Fruit fly (Drosophila melanogaster) whole organism, embryonic: ENCODE results near the gene CG3198.
A peak's percentile ranks its signal among the peaks of the same experiment; 100 is the strongest.

ENCODE experiments used
- Atf-2 ChIP-seq: fragments of 200-800 bp; sonication (Bioruptor generic); optimal IDR thresholded peaks from 2 replicates; lab custom pipeline; 2016; ENCODE audit warnings: missing biosample characterization, missing genetic modification characterization
- Awh ChIP-seq: fragments of 200-800 bp; sonication (Bioruptor generic); IDR thresholded peaks from 2 replicates; pipeline ENCODE4, ENCODE4 v1.3.6; 2022; ENCODE audit warnings: missing biosample characterization, missing genetic modification characterization
- B-H1 ChIP-seq: fragments of 200-800 bp; sonication (Bioruptor generic); IDR thresholded peaks from 3 replicates; pipeline ENCODE4 v1.3.6; 2022; ENCODE audit warnings: missing biosample characterization, missing genetic modification characterization
- BEAF-32 ChIP-seq: fragments of 200-800 bp; sonication (Bioruptor generic); optimal IDR thresholded peaks from 3 replicates; lab custom pipeline; 2017; ENCODE audit warnings: missing biosample characterization, missing genetic modification characterization, mild to moderate bottlenecking, moderate library complexity, missing genetic modification reagents
- Bgb ChIP-seq: fragments of 200-800 bp; sonication (Bioruptor generic); IDR thresholded peaks from 2 replicates; pipeline ENCODE4 v1.3.6; 2022; ENCODE audit warnings: missing biosample characterization, missing genetic modification characterization; ENCODE audit not compliant: partially characterized antibody
- CG12104 ChIP-seq: fragments of 200-800 bp; sonication (Bioruptor generic); optimal IDR thresholded peaks from 3 replicates; lab custom pipeline; 2016; ENCODE audit warnings: missing biosample characterization, missing genetic modification characterization
- CG13287 ChIP-seq: fragments of 200-800 bp; sonication (Bioruptor generic); IDR thresholded peaks from 2 replicates; pipeline ENCODE4 v1.3.6; 2022; ENCODE audit warnings: missing biosample characterization, missing genetic modification characterization; ENCODE audit not compliant: partially characterized antibody
- CG17912 ChIP-seq: fragments of 200-800 bp; sonication (Bioruptor generic); optimal IDR thresholded peaks from 2 replicates; lab custom pipeline; 2018; ENCODE audit warnings: missing biosample characterization, mild to moderate bottlenecking, missing genetic modification characterization
- CG2116 ChIP-seq: fragments of 200-800 bp; sonication (Bioruptor generic); optimal IDR thresholded peaks from 3 replicates; lab custom pipeline; 2018; ENCODE audit warnings: missing biosample characterization, mild to moderate bottlenecking, missing genetic modification characterization
- CG2129 ChIP-seq: fragments of 200-800 bp; sonication (Bioruptor generic); IDR thresholded peaks from 2 replicates; pipeline ENCODE4 v1.3.6; 2022; ENCODE audit warnings: missing biosample characterization, missing genetic modification characterization; ENCODE audit not compliant: partially characterized antibody
- CG2678 ChIP-seq: fragments of 200-800 bp; sonication (Bioruptor generic); optimal IDR thresholded peaks from 3 replicates; lab custom pipeline; 2019; ENCODE audit warnings: missing biosample characterization, mild to moderate bottlenecking, missing genetic modification characterization, moderate library complexity
- CG30020 ChIP-seq: fragments of 200-800 bp; optimal IDR thresholded peaks from 2 replicates; lab custom pipeline; 2019; ENCODE audit warnings: missing biosample characterization, mild to moderate bottlenecking, missing genetic modification characterization, moderate library complexity
- CG33213 ChIP-seq: fragments of 200-800 bp; sonication (Bioruptor generic); optimal IDR thresholded peaks from 3 replicates; lab custom pipeline; 2016; ENCODE audit warnings: missing biosample characterization, missing genetic modification characterization
- CG34376 ChIP-seq: fragments of 200-800 bp; sonication (Bioruptor generic); optimal IDR thresholded peaks from 2 replicates; lab custom pipeline; 2018; ENCODE audit warnings: missing biosample characterization, mild to moderate bottlenecking, missing genetic modification characterization
- CG3847 ChIP-seq: fragments of 200-800 bp; sonication (Bioruptor generic); IDR thresholded peaks from 2 replicates; pipeline ENCODE4 v1.3.6; 2022; ENCODE audit warnings: missing biosample characterization, missing genetic modification characterization
- CG4854 ChIP-seq: fragments of 200-800 bp; sonication (Bioruptor generic); optimal IDR thresholded peaks from 2 replicates; lab custom pipeline; 2016; ENCODE audit warnings: missing biosample characterization, missing genetic modification characterization, inconsistent platforms
- CG5953 ChIP-seq: fragments of 200-800 bp; sonication (Bioruptor generic); IDR thresholded peaks from 2 replicates; pipeline ENCODE4 v1.3.6; 2022; ENCODE audit warnings: missing biosample characterization, missing genetic modification characterization
- CG6791 ChIP-seq: fragments of 200-800 bp; sonication (Bioruptor generic); IDR thresholded peaks from 3 replicates; pipeline ENCODE4 v1.3.6; 2022; ENCODE audit warnings: missing biosample characterization, missing genetic modification characterization; ENCODE audit not compliant: partially characterized antibody
- CG8924 ChIP-seq: fragments of 200-800 bp; optimal IDR thresholded peaks from 3 replicates; lab custom pipeline; 2019; ENCODE audit warnings: missing biosample characterization, mild to moderate bottlenecking, missing genetic modification characterization, moderate library complexity
- Dref ChIP-seq: fragments of 200-800 bp; sonication (Bioruptor generic); IDR thresholded peaks from 2 replicates; pipeline ENCODE4 v1.3.6; 2022; ENCODE audit warnings: missing biosample characterization, missing genetic modification characterization
- E2f1 ChIP-seq: fragments of 200-800 bp; sonication (Bioruptor generic); IDR thresholded peaks from 2 replicates; pipeline ENCODE4 v1.3.6; 2022; ENCODE audit warnings: missing biosample characterization, missing genetic modification characterization
- Gsc ChIP-seq: fragments of 200-800 bp; sonication (Bioruptor generic); IDR thresholded peaks from 2 replicates; pipeline ENCODE4 v1.3.6; 2022; ENCODE audit warnings: missing biosample characterization, missing genetic modification characterization
- HmgZ ChIP-seq: fragments of 200-800 bp; sonication (Bioruptor generic); optimal IDR thresholded peaks from 2 replicates; lab custom pipeline; 2018; ENCODE audit warnings: missing biosample characterization, mild to moderate bottlenecking, missing genetic modification characterization
- Mad ChIP-seq: fragments of 200-800 bp; sonication (Bioruptor generic); optimal IDR thresholded peaks from 2 replicates; lab custom pipeline; 2016; ENCODE audit warnings: missing biosample characterization, missing genetic modification characterization
- Ptx1 ChIP-seq: fragments of 200-800 bp; sonication (Bioruptor generic); IDR thresholded peaks from 2 replicates; pipeline ENCODE4 v1.3.6; 2022; ENCODE audit warnings: missing biosample characterization, missing genetic modification characterization
- Spps ChIP-seq: fragments of 200-800 bp; sonication (Bioruptor generic); optimal IDR thresholded peaks from 2 replicates; lab custom pipeline; 2018; ENCODE audit warnings: missing biosample characterization, mild to moderate bottlenecking, missing genetic modification characterization
- Stat92E ChIP-seq, 3 experiments: fragments of >200 bp in 2 of 3; fragments of 200-800 bp in 1 of 3; sonication (Bioruptor generic) in 1 of 3; optimal IDR thresholded peaks; 2 replicates each; lab custom pipeline; 2017 to 2019; ENCODE audit warnings: missing biosample characterization in 3 of 3, missing genetic modification characterization in 3 of 3, mild to moderate bottlenecking in 1 of 3, moderate library complexity in 1 of 3
- Usf ChIP-seq: fragments of 200-800 bp; sonication (Bioruptor generic); optimal IDR thresholded peaks from 2 replicates; lab custom pipeline; 2017; ENCODE audit warnings: missing genotype, missing biosample characterization, missing genetic modification characterization
- Xbp1 ChIP-seq: fragments of 200-800 bp; sonication (Bioruptor generic); optimal IDR thresholded peaks from 3 replicates; lab custom pipeline; 2016; ENCODE audit warnings: missing biosample characterization, mild to moderate bottlenecking, missing genetic modification characterization
- YL-1 ChIP-seq: fragments of 200-800 bp; sonication (Bioruptor generic); optimal IDR thresholded peaks from 3 replicates; lab custom pipeline; 2017; ENCODE audit warnings: missing biosample characterization, mild to moderate bottlenecking, missing genetic modification characterization
- ac ChIP-seq: fragments of 200-800 bp; sonication (Bioruptor generic); optimal IDR thresholded peaks from 3 replicates; lab custom pipeline; 2017; ENCODE audit warnings: missing biosample characterization, mild to moderate bottlenecking, missing genetic modification characterization
- ap ChIP-seq: fragments of 200-800 bp; sonication (Bioruptor generic); IDR thresholded peaks from 2 replicates; pipeline ENCODE4 v1.3.6; 2022; ENCODE audit warnings: missing biosample characterization, missing genetic modification characterization
- croc ChIP-seq: fragments of 200-800 bp; sonication (Bioruptor generic); conservative IDR thresholded peaks from 3 replicates; pipeline ENCODE4 v1.3.6; 2022; ENCODE audit warnings: missing biosample characterization, missing genetic modification characterization
- en ChIP-seq: fragments of 200-800 bp; sonication (Bioruptor generic); optimal IDR thresholded peaks from 2 replicates; lab custom pipeline; 2016; ENCODE audit warnings: missing biosample characterization, missing genetic modification characterization
- exex ChIP-seq: fragments of 200-800 bp; sonication (Bioruptor generic); optimal IDR thresholded peaks from 4 replicates; lab custom pipeline; 2018; ENCODE audit warnings: missing biosample characterization, mild to moderate bottlenecking, missing genetic modification characterization, moderate library complexity
- fd102C ChIP-seq: fragments of 200-800 bp; sonication (Bioruptor generic); optimal IDR thresholded peaks from 2 replicates; lab custom pipeline; 2018; ENCODE audit warnings: missing biosample characterization, mild to moderate bottlenecking, missing genetic modification characterization, moderate library complexity
- ind ChIP-seq: fragments of 200-800 bp; sonication (Bioruptor generic); optimal IDR thresholded peaks from 3 replicates; lab custom pipeline; 2016; ENCODE audit warnings: missing biosample characterization, missing genetic modification characterization
- kah ChIP-seq: fragments of 200-800 bp; sonication (Bioruptor generic); optimal IDR thresholded peaks from 2 replicates; lab custom pipeline; 2018; ENCODE audit warnings: missing biosample characterization, mild to moderate bottlenecking, missing genetic modification characterization
- kay ChIP-seq: fragments of 200-800 bp; sonication (Bioruptor generic); optimal IDR thresholded peaks from 2 replicates; lab custom pipeline; 2016; ENCODE audit warnings: missing biosample characterization, missing genetic modification characterization
- lola ChIP-seq, 3 experiments: fragments of >200 bp in 2 of 3; fragments of 200-800 bp in 1 of 3; sonication (Bioruptor generic) in 1 of 3; optimal IDR thresholded peaks; 2 replicates each; lab custom pipeline; 2017 to 2019; ENCODE audit warnings: missing biosample characterization in 3 of 3, missing genetic modification characterization in 3 of 3, mild to moderate bottlenecking in 1 of 3, moderate library complexity in 1 of 3
- luna ChIP-seq: fragments of 200-800 bp; sonication (Bioruptor generic); optimal IDR thresholded peaks from 2 replicates; lab custom pipeline; 2016; ENCODE audit warnings: missing biosample characterization, missing genetic modification characterization
- nerfin-1 ChIP-seq: fragments of 200-800 bp; sonication (Bioruptor generic); optimal IDR thresholded peaks from 3 replicates; lab custom pipeline; 2019; ENCODE audit warnings: missing biosample characterization, mild to moderate bottlenecking, missing genetic modification characterization, moderate library complexity
- peb ChIP-seq: fragments of 200-800 bp; sonication (Bioruptor generic); IDR thresholded peaks from 2 replicates; pipeline ENCODE4 v1.3.6; 2022; ENCODE audit warnings: missing biosample characterization, missing genetic modification characterization
- ssp ChIP-seq: fragments of 200-800 bp; sonication (Bioruptor generic); IDR thresholded peaks from 2 replicates; pipeline ENCODE4 v1.3.6; 2022; ENCODE audit warnings: missing biosample characterization, missing genetic modification characterization
- stc ChIP-seq: fragments of 200-800 bp; sonication (Bioruptor generic); IDR thresholded peaks from 2 replicates; pipeline ENCODE4 v1.3.6; 2022; ENCODE audit warnings: missing biosample characterization, missing genetic modification characterization
- stwl ChIP-seq: fragments of 200-800 bp; sonication (Bioruptor generic); optimal IDR thresholded peaks from 3 replicates; lab custom pipeline; 2018; ENCODE audit warnings: missing biosample characterization, mild to moderate bottlenecking, missing genetic modification characterization, moderate library complexity
- tx ChIP-seq: fragments of 200-800 bp; sonication (Bioruptor generic); optimal IDR thresholded peaks from 2 replicates; lab custom pipeline; 2016; ENCODE audit warnings: missing biosample characterization, missing genetic modification characterization
- zen ChIP-seq: fragments of 200-800 bp; sonication (Bioruptor generic); optimal IDR thresholded peaks from 3 replicates; lab custom pipeline; 2018; ENCODE audit warnings: missing biosample characterization, mild to moderate bottlenecking, missing genetic modification characterization, moderate library complexity
- zfh1 ChIP-seq: fragments of 200-800 bp; sonication (Bioruptor generic); IDR thresholded peaks from 3 replicates; pipeline ENCODE4 v1.3.6; 2022; ENCODE audit warnings: missing biosample characterization, missing genetic modification characterization

The CG3198 gene

DNA sequence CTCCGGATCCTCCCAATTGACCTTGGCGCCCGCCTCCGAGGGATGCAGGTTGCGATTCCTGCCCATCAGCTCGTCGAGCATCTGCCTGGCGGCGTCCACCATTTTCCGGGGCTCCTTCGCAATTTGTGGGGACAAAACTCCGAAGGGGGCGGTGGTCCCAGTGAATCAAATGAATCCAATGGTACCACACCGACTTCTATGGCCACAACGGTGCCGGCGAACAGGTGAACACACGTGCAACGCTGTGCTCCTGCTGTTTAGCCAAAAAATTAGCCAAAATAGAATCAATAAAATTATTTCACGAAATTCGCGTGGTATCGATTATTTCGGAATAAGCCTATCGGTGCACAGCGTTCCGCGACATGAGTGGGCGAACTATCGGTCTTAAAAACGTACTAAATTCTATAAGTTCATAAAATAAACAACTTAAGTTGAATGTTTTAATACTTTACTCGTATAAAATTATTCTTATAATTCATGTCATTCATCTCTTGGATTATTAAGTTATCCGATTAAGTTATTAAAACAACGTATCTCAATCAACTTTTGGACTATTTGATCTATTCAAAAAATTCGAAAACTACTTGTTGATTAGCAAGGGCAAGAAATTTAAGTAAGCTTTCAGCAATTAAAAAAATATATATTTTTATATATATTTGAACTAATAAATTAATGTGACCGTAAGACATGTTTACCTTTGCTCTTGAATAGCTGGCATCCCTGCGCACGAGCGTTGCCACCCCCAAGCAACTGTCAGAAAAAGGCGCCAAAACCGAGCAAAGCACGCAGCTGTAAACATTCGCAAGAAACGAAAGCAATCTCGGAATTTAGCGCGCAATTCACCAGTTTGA is at the start of gene CG3198, which contains the start of gene Mcm6 (continued):
- TF ChIP-seq BEAF-32 (GFP tag; lab: Kevin White, UChicago) (peak; percentile 67), CG5953 (no peak), Mad (GFP tag; lab: Kevin White, UChicago) (no peak), ap (GFP tag; lab: Robert Waterston, UW) (no peak), Atf-2 (GFP tag; lab: Kevin White, UChicago) (no peak), CG13287 (GFP tag; lab: Robert Waterston, UW) (peak; percentile 80), zen (tag; lab: Kevin White, UChicago) (no peak), CG33213 (no peak), Bgb (peak; percentile 52; the same call in 1 of the 2 replicates), ac (GFP tag; lab: Kevin White, UChicago) (no peak), tx (GFP tag; lab: Kevin White, UChicago) (no peak), luna (GFP tag; lab: Kevin White, UChicago) (no peak), stwl (tag; lab: Kevin White, UChicago) (peak; percentile 37), croc (GFP tag; lab: Robert Waterston, UW) (no peak), ssp (GFP tag; lab: Robert Waterston, UW) (no peak), CG2678 (tag; lab: Kevin White, UChicago) (no peak), Stat92E (GFP tag; optimal IDR thresholded peaks at IDR 0.05; lab: Kevin White, UChicago) (no peak), exex (no peak), lola (GFP tag; optimal IDR thresholded peaks at IDR 0.05; lab: Kevin White, UChicago) (no peak), E2f1 (GFP tag; lab: Robert Waterston, UW) (peak; percentile 89), Dref (GFP tag; lab: Robert Waterston, UW) (peak; percentile 68), CG6791 (GFP tag; lab: Robert Waterston, UW) (peak; percentile 61; the same call in 2 of the 3 replicates), Ptx1 (GFP tag; lab: Robert Waterston, UW) (no peak), Spps (no peak), CG4854 (GFP tag; lab: Kevin White, UChicago) (no peak), HmgZ (tag; lab: Kevin White, UChicago) (no peak), fd102C (GFP tag; lab: Kevin White, UChicago) (no peak), stc (no peak), zfh1 (GFP tag; lab: Robert Waterston, UW) (no peak), CG8924 (tag; lab: Kevin White, UChicago) (no peak), nerfin-1 (tag; lab: Kevin White, UChicago) (no peak), Gsc (GFP tag; lab: Robert Waterston, UW) (no peak), CG2116 (GFP tag; lab: Kevin White, UChicago) (peak; percentile 52), Xbp1 (GFP tag; lab: Kevin White, UChicago) (peak; percentile 3), Usf (GFP tag; lab: Kevin White, UChicago) (no peak), CG30020 (tag; lab: Kevin White, UChicago) (peak; percentile 16), en (GFP tag; lab: Kevin White, UChicago) (no peak), Awh (GFP tag; lab: Robert Waterston, UW) (no peak), kah (GFP tag; lab: Kevin White, UChicago) (no peak), CG34376 (GFP tag; lab: Kevin White, UChicago) (no peak), CG2129 (GFP tag; lab: Robert Waterston, UW) (peak; percentile 29; the same call in 1 of the 2 replicates), peb (GFP tag; lab: Robert Waterston, UW) (no peak), CG12104 (GFP tag; lab: Kevin White, UChicago) (no peak), CG17912 (no peak), kay (no peak), B-H1 (GFP tag; lab: Robert Waterston, UW) (no peak), YL-1 (GFP tag; lab: Kevin White, UChicago) (peak; percentile 34), ind (no peak), CG3847 (GFP tag; lab: Robert Waterston, UW) (peak; percentile 66)
